Worm (Caenorhabditis elegans): Measurements from ENCODE around the gene acp-1.

- no peak for TF ChIP-seq ref-1 (GFP tag; conservative IDR thresholded peaks at IDR 0.05)
- no peak for TF ChIP-seq cog-1 (tag; optimal IDR thresholded peaks at IDR 0.05)
Observed at ce11 chrX:3339882-3340281, 45.4 kb downstream of the acp-1 start.
